Worm (Caenorhabditis elegans): ENCODE data around the gene tni-4.

Gene tni-4

ce11 chrIV:5186480-5187205 lies 17.7 kb upstream of the tni-4 start, which contains the start of the genes W03F8.6 and mtrf-1L:
W03F8.6 (minus strand) TSS chrIV:5186580.
mtrf-1L (plus strand) TSS chrIV:5187155.
- TF ChIP-seq pha-4 (tag; optimal IDR thresholded peaks at IDR 0.05): peak; percentile 70
- no peak for TF ChIP-seq elt-2 (tag; optimal IDR thresholded peaks at IDR 0.05)
- no peak for TF ChIP-seq egl-5 (tag; optimal IDR thresholded peaks at IDR 0.05)

DNA sequence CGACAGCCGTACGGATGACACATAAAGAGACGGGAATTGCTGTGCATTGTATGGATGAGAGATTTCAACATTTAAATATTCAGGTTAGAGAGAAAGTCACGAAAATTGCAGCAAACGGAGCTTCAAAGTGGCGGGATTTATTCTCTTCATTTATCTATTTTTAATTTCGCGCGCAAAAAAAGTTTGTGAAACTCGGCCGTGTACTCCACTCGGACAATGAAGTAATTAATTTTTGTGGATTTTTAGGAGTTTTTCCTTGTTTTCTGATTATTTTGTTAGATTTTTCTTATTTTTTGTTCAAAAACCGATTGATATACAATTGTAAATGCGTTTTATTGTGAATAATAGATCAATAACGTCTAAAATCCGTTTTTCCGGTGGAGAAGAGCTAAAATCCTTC lies 16.3 kb upstream of the tni-4 start:
- TF ChIP-seq nhr-43 (tag; optimal IDR thresholded peaks at IDR 0.05; ENCODE audit: poor library complexity, severe bottlenecking) (no peak), ztf-11 (tag; optimal IDR thresholded peaks at IDR 0.05) (no peak), lin-15B (tag; optimal IDR thresholded peaks at IDR 0.05) (peak; percentile 26)

ce11 chrIV:5195531-5195930 lies 8.9 kb upstream of the tni-4 start, which contains the start of gene gpa-18:
gpa-18 (minus strand) TSS chrIV:5195631.
- no peak for TF ChIP-seq ceh-82 (tag; optimal IDR thresholded peaks at IDR 0.05)
- no peak for TF ChIP-seq nhr-67 (tag; optimal IDR thresholded peaks at IDR 0.05)
- no peak for TF ChIP-seq ama-1 (optimal IDR thresholded peaks at IDR 0.05)

- TF ChIP-seq nhr-43 (tag; optimal IDR thresholded peaks at IDR 0.05; ENCODE audit: poor library complexity, severe bottlenecking) (no peak), pqm-1 (tag; optimal IDR thresholded peaks at IDR 0.05) (no peak), nhr-77 (tag; optimal IDR thresholded peaks at IDR 0.05) (no peak), unc-62 (GFP tag; optimal IDR thresholded peaks at IDR 0.05) (no peak), ceh-16 (tag; optimal IDR thresholded peaks at IDR 0.05) (no peak), mdl-1 (tag; optimal IDR thresholded peaks at IDR 0.05) (no peak), lsy-12 (tag; optimal IDR thresholded peaks at IDR 0.05) (no peak), ztf-11 (tag; optimal IDR thresholded peaks at IDR 0.05) (no peak), nhr-23 (tag; optimal IDR thresholded peaks at IDR 0.05) (no peak), nhr-12 (tag; optimal IDR thresholded peaks at IDR 0.05) (no peak), nhr-76 (tag; optimal IDR thresholded peaks at IDR 0.05) (no peak), unc-39 (tag; optimal IDR thresholded peaks at IDR 0.05) (no peak), nfya-1 (tag; optimal IDR thresholded peaks at IDR 0.05; ENCODE audit: insufficient read depth) (no peak), ceh-9 (tag; optimal IDR thresholded peaks at IDR 0.05) (no peak), tbx-2 (tag; optimal IDR thresholded peaks at IDR 0.05) (no peak), fkh-2 (tag; optimal IDR thresholded peaks at IDR 0.05) (no peak), ceh-82 (tag; optimal IDR thresholded peaks at IDR 0.05) (no peak), nhr-237 (tag; optimal IDR thresholded peaks at IDR 0.05) (no peak), pha-4 (tag; optimal IDR thresholded peaks at IDR 0.05) (no peak)
Measured at ce11 chrIV:5200813-5201212, 3.6 kb upstream of the tni-4 start.

- TF ChIP-seq pha-4 (tag; optimal IDR thresholded peaks at IDR 0.05): peak; percentile 60
- TF ChIP-seq fkh-2 (tag; optimal IDR thresholded peaks at IDR 0.05): no peak
Measured at ce11 chrIV:5202575-5202974, 1.8 kb upstream of the tni-4 start.

DNA sequence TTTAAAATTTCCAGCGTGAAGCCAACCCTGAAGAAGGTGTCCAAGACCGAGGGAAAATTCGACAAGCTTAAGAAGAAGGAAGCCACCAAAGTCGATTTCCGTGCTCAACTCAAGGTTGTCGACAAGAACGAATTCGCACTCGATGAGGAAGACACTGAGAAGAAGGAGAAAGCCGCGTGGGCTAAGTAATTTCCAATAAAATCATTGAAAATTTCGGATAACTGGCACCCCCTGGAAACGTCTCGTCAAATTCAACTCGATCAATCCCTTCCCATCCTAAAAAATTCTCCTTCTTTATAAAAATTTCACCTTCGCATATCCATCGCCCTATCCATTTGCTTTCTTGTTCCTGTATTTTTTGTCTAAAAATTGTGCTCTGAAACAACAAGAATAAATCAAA lies 2.3 kb downstream of the tni-4 start:
- TF ChIP-seq egl-5 (tag; optimal IDR thresholded peaks at IDR 0.05) (no peak), egl-27 (tag; optimal IDR thresholded peaks at IDR 0.05) (no peak), pqm-1 (tag; optimal IDR thresholded peaks at IDR 0.05) (no peak), fos-1 (tag; optimal IDR thresholded peaks at IDR 0.05) (no peak), tbx-2 (tag; optimal IDR thresholded peaks at IDR 0.05) (no peak), hmg-11 (tag; optimal IDR thresholded peaks at IDR 0.05) (no peak), fkh-10 (GFP tag; optimal IDR thresholded peaks at IDR 0.05) (no peak), nhr-77 (tag; optimal IDR thresholded peaks at IDR 0.05) (no peak), ceh-28 (tag; optimal IDR thresholded peaks at IDR 0.05) (no peak), R02D3.7 (tag; optimal IDR thresholded peaks at IDR 0.05) (no peak), nhr-25 (tag; optimal IDR thresholded peaks at IDR 0.05) (no peak), zag-1 (tag; optimal IDR thresholded peaks at IDR 0.05) (no peak), mml-1 (tag; optimal IDR thresholded peaks at IDR 0.05) (no peak), elt-2 (tag; optimal IDR thresholded peaks at IDR 0.05) (no peak)

Measured in whole organism, L3 larva.